Worm (Caenorhabditis elegans) whole organism, L3 larva: ENCODE measurements around the gene tbh-1.

ENCODE experiments used
- R02D3.7 ChIP-seq: fragments of 150-350 bp; optimal IDR thresholded peaks from 2 replicates; lab custom pipeline; 2014; ENCODE audit warnings: missing biosample characterization, missing genetic modification characterization
- ZK546.5 ChIP-seq: sonication (generic microtip); optimal IDR thresholded peaks from 2 replicates; lab custom pipeline; 2017; ENCODE audit warnings: missing biosample characterization, missing genetic modification characterization
- aly-2 ChIP-seq: fragments of 150-350 bp; optimal IDR thresholded peaks from 2 replicates; lab custom pipeline; 2014; ENCODE audit warnings: missing biosample characterization, missing genetic modification characterization
- ceh-16 ChIP-seq: sonication (generic microtip); optimal IDR thresholded peaks from 2 replicates; lab custom pipeline; 2017; ENCODE audit warnings: missing biosample characterization, missing genetic modification characterization
- ceh-28 ChIP-seq: fragments of 150-350 bp; optimal IDR thresholded peaks from 2 replicates; lab custom pipeline; 2014; ENCODE audit warnings: missing biosample characterization, missing genetic modification reagents, missing genetic modification characterization
- ceh-9 ChIP-seq: sonication (generic microtip); optimal IDR thresholded peaks from 2 replicates; lab custom pipeline; 2018; ENCODE audit warnings: missing biosample characterization, missing genetic modification characterization
- egl-5 ChIP-seq: fragments of 150-350 bp; optimal IDR thresholded peaks from 2 replicates; lab custom pipeline; 2017; ENCODE audit warnings: missing biosample characterization, missing genetic modification reagents, missing genetic modification characterization, inconsistent platforms
- elt-1 ChIP-seq: fragments of 150-350 bp; optimal IDR thresholded peaks from 2 replicates; lab custom pipeline; 2014; ENCODE audit warnings: missing biosample characterization, missing genetic modification characterization
- elt-2 ChIP-seq: sonication (generic microtip); optimal IDR thresholded peaks from 2 replicates; lab custom pipeline; 2016; ENCODE audit warnings: missing genetic modification reagents, mild to moderate bottlenecking, missing genetic modification characterization, missing compliant biosample characterization
- elt-3 ChIP-seq, 3 experiments: fragments of 150-350 bp in 1 of 3; sonication (generic microtip) in 2 of 3; optimal IDR thresholded peaks; 2 replicates in 2 of 3; 4 replicates in 1 of 3; lab custom pipeline; 2014 to 2017; ENCODE audit warnings: missing biosample characterization in 3 of 3, missing genetic modification characterization in 3 of 3
- eor-1 ChIP-seq, 2 experiments: fragments of 150-350 bp; optimal IDR thresholded peaks; 2 replicates each; lab custom pipeline; 2014 to 2018; ENCODE audit warnings: missing biosample characterization in 2 of 2, missing genetic modification characterization in 2 of 2
- fkh-2 ChIP-seq: fragments of 150-350 bp; optimal IDR thresholded peaks from 2 replicates; lab custom pipeline; 2014; ENCODE audit warnings: missing biosample characterization, missing genetic modification reagents, missing genetic modification characterization
- fos-1 ChIP-seq: fragments of 150-350 bp; optimal IDR thresholded peaks from 2 replicates; lab custom pipeline; 2014; ENCODE audit warnings: missing biosample characterization, missing genetic modification characterization
- lin-15B ChIP-seq: fragments of 150-350 bp; optimal IDR thresholded peaks from 2 replicates; lab custom pipeline; 2014; ENCODE audit warnings: missing biosample characterization, missing genetic modification characterization
- lin-39 ChIP-seq: fragments of 150-350 bp; optimal IDR thresholded peaks from 2 replicates; lab custom pipeline; 2018; ENCODE audit warnings: missing biosample characterization, missing genetic modification reagents, missing genetic modification characterization
- lsy-12 ChIP-seq: sonication (generic microtip); optimal IDR thresholded peaks from 2 replicates; lab custom pipeline; 2016; ENCODE audit warnings: mild to moderate bottlenecking, missing genetic modification characterization, missing compliant biosample characterization
- mdl-1 ChIP-seq: fragments of 150-350 bp; optimal IDR thresholded peaks from 2 replicates; lab custom pipeline; 2014; ENCODE audit warnings: missing biosample characterization, missing genetic modification characterization
- mml-1 ChIP-seq: fragments of 150-350 bp; sonication (generic microtip); optimal IDR thresholded peaks from 3 replicates; lab custom pipeline; 2014; ENCODE audit warnings: missing biosample characterization, missing genetic modification characterization
- nhr-12 ChIP-seq: fragments of 150-350 bp; optimal IDR thresholded peaks from 2 replicates; lab custom pipeline; 2014; ENCODE audit warnings: missing biosample characterization, missing genetic modification characterization
- nhr-237 ChIP-seq: fragments of 150-350 bp; optimal IDR thresholded peaks from 2 replicates; lab custom pipeline; 2014; ENCODE audit warnings: missing biosample characterization, missing genetic modification characterization
- nhr-25 ChIP-seq: sonication (generic microtip); optimal IDR thresholded peaks from 2 replicates; lab custom pipeline; 2017; ENCODE audit warnings: missing biosample characterization, missing genetic modification characterization
- nhr-28 ChIP-seq: fragments of 150-350 bp; optimal IDR thresholded peaks from 2 replicates; lab custom pipeline; 2014; ENCODE audit warnings: missing biosample characterization, missing genetic modification characterization
- nhr-43 ChIP-seq: sonication (generic microtip); optimal IDR thresholded peaks from 2 replicates; lab custom pipeline; 2016; ENCODE audit warnings: mild to moderate bottlenecking, missing genetic modification characterization, missing compliant biosample characterization; ENCODE audit not compliant: poor library complexity, severe bottlenecking
- nhr-67 ChIP-seq: fragments of 150-350 bp; optimal IDR thresholded peaks from 2 replicates; lab custom pipeline; 2014; ENCODE audit warnings: missing biosample characterization, missing genetic modification characterization
- pha-4 ChIP-seq: fragments of 150-350 bp; optimal IDR thresholded peaks from 2 replicates; lab custom pipeline; 2014; ENCODE audit warnings: missing biosample characterization, missing genetic modification reagents, missing genetic modification characterization
- pqm-1 ChIP-seq: fragments of 150-350 bp; optimal IDR thresholded peaks from 2 replicates; lab custom pipeline; 2017; ENCODE audit warnings: missing biosample characterization, missing genetic modification characterization, inconsistent platforms
- sea-2 ChIP-seq: fragments of 150-350 bp; sonication (generic microtip); optimal IDR thresholded peaks from 4 replicates; lab custom pipeline; 2014; ENCODE audit warnings: missing biosample characterization, missing genetic modification reagents, missing genetic modification characterization
- skn-1 ChIP-seq: fragments of 150-350 bp; optimal IDR thresholded peaks from 2 replicates; lab custom pipeline; 2014; ENCODE audit warnings: missing biosample characterization, missing genetic modification characterization
- snpc-4 ChIP-seq: fragments of 150-350 bp; optimal IDR thresholded peaks from 2 replicates; lab custom pipeline; 2014; ENCODE audit warnings: missing biosample characterization, missing genetic modification characterization
- unc-39 ChIP-seq: sonication (generic microtip); optimal IDR thresholded peaks from 4 replicates; lab custom pipeline; 2017; ENCODE audit warnings: missing biosample characterization, missing genetic modification characterization
- zag-1 ChIP-seq: fragments of 150-350 bp; optimal IDR thresholded peaks from 2 replicates; lab custom pipeline; 2014; ENCODE audit warnings: missing biosample characterization, missing genetic modification characterization
- ztf-11 ChIP-seq: fragments of 150-350 bp; optimal IDR thresholded peaks from 2 replicates; lab custom pipeline; 2014; ENCODE audit warnings: missing biosample characterization, missing genetic modification characterization

The tbh-1 gene

DNA sequence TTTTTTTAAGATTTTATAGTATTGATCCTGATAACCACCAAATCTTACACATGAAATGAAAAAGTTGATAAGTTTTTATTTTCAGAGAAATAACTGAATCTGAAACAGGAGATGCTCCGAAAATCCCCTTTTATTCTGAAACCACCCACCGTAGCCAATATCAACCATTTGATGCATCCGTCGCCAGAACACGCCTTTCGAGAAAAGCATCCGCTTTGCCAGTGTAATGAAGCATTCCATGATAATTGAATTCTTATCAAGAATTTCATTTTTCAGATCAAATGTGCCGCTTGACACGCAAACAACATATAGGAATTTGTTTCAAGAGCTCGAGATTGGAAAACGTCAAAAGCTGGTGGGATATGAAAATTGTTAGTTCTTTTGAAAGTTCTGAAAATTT, at the start of gene tbh-1:
Gene tbh-1, minus strand, starts transcription at position 101 of the 400 bp plus-strand sequence.
- no peak for TF ChIP-seq lin-15B (tag; lab: Kevin White, UChicago)
- no peak for TF ChIP-seq nhr-25 (tag; lab: Kevin White, UChicago)
- TF ChIP-seq pqm-1 (tag; lab: Kevin White, UChicago), result no peak
- TF ChIP-seq ceh-9, result no peak
- no peak for TF ChIP-seq egl-5 (tag; lab: Kevin White, UChicago)
- TF ChIP-seq elt-3 (tag; optimal IDR thresholded peaks at IDR 0.05; lab: Kevin White, UChicago), result no peak

DNA sequence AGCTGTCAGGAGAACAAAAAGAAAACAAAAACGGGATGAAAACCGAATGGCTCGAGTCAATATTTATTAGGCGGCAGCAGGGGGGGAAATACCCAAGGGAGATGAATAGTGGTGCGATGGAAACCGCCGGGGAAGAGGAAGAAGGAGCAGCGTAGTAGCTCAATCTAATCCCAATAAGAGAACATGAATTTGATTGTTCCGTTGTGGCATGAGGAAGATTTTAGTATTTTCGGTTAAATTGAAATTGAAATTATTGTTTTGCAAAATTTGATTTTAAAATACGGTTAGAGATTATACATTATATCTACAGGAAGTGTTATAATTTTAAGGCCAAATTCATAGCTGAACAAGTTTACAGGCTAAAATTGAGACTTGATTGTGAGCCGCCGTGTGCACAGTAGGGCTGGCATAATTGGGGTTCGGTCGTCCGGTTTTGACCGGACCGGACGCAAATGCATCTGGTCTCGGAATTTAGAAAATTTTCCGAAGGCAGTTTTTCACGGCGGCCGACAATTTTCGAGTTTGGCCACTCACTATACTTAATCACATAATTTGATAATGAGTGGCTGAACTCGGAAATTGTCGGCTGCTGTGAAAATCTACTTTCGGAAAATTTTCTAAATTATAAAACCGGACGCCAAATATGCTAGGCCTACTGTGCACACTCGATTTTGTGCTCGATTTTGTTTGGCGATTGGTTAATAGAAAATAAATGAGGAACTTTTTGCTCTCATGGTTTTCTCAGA, 47.5 kb upstream of the tbh-1 start:
- TF ChIP-seq ZK546.5 (no peak), nhr-12 (tag; lab: Kevin White, UChicago) (no peak), nhr-25 (tag; lab: Kevin White, UChicago) (no peak), ceh-16 (tag; lab: Kevin White, UChicago) (no peak), nhr-67 (no peak), eor-1 (tag; optimal IDR thresholded peaks at IDR 0.05; lab: Kevin White, UChicago) (no peak), snpc-4 (tag; lab: Kevin White, UChicago) (no peak), elt-3 (tag; optimal IDR thresholded peaks at IDR 0.05; lab: Kevin White, UChicago) (no peak), lin-15B (tag; lab: Kevin White, UChicago) (no peak), ztf-11 (tag; lab: Kevin White, UChicago) (no peak), ceh-9 (no peak), egl-5 (tag; lab: Kevin White, UChicago) (no peak)

ce11 chrX:15550769-15551168, 46.1 kb upstream of the tbh-1 start:
- no peak for TF ChIP-seq mml-1
- no peak for TF ChIP-seq ceh-28 (tag; lab: Kevin White, UChicago)
- no peak for TF ChIP-seq sea-2
- TF ChIP-seq fos-1 (tag; lab: Kevin White, UChicago), result no peak
- TF ChIP-seq skn-1 (tag; lab: Kevin White, UChicago), result no peak
- no peak for TF ChIP-seq mdl-1 (tag; lab: Kevin White, UChicago)
- no peak for TF ChIP-seq elt-3 (tag; optimal IDR thresholded peaks at IDR 0.05; lab: Kevin White, UChicago)
- TF ChIP-seq nhr-43 (tag; lab: Kevin White, UChicago), result no peak
- TF ChIP-seq nhr-237 (tag; lab: Kevin White, UChicago), result no peak
- no peak for TF ChIP-seq nhr-12 (tag; lab: Kevin White, UChicago)
- no peak for TF ChIP-seq ztf-11 (tag; lab: Kevin White, UChicago)
- no peak for TF ChIP-seq lsy-12 (tag; lab: Kevin White, UChicago)
- no peak for TF ChIP-seq aly-2
- no peak for TF ChIP-seq lin-15B (tag; lab: Kevin White, UChicago)
- no peak for TF ChIP-seq elt-1 (tag; lab: Kevin White, UChicago)
- no peak for TF ChIP-seq R02D3.7 (tag; lab: Kevin White, UChicago)
- no peak for TF ChIP-seq fkh-2 (tag; lab: Kevin White, UChicago)
- TF ChIP-seq snpc-4 (tag; lab: Kevin White, UChicago), result no peak
- TF ChIP-seq unc-39 (tag; lab: Kevin White, UChicago), result no peak
- TF ChIP-seq nhr-67, result no peak

- TF ChIP-seq ceh-16 (tag; lab: Kevin White, UChicago), result no peak
- TF ChIP-seq nhr-28 (tag; lab: Kevin White, UChicago), result no peak
- TF ChIP-seq pha-4 (tag; lab: Kevin White, UChicago), result no peak
These were observed 43.2 kb upstream of the tbh-1 start for ce11 chrX:15547896-15548295.

ce11 chrX:15546943-15547342, 42.2 kb upstream of the tbh-1 start:
- TF ChIP-seq ceh-28 (tag; lab: Kevin White, UChicago), result no peak
- TF ChIP-seq lin-39 (tag; lab: Kevin White, UChicago), result no peak
- TF ChIP-seq elt-1 (tag; lab: Kevin White, UChicago), result no peak
- peak; percentile 95 for TF ChIP-seq pqm-1 (tag; lab: Kevin White, UChicago)
- TF ChIP-seq R02D3.7 (tag; lab: Kevin White, UChicago), result no peak
- no peak for TF ChIP-seq zag-1
- TF ChIP-seq nhr-237 (tag; lab: Kevin White, UChicago), result no peak
- peak; percentile 10 for TF ChIP-seq pha-4 (tag; lab: Kevin White, UChicago)
- peak; percentile 48 for TF ChIP-seq elt-2 (tag; lab: Kevin White, UChicago)
